Worm (Caenorhabditis elegans) whole organism, L4/young adult: ENCODE measurements around the gene T14G12.12.

Source experiments
- W03F9.2 ChIP-seq: fragments of 150-350 bp; optimal IDR thresholded peaks from 2 replicates; lab custom pipeline; 2014; ENCODE audit warnings: missing biosample characterization, missing genetic modification characterization
- dao-5 ChIP-seq: sonication (generic microtip); optimal IDR thresholded peaks from 2 replicates; lab custom pipeline; 2016; ENCODE audit warnings: missing genotype, missing genetic modification characterization, moderate library complexity, missing compliant biosample characterization
- him-1 ChIP-seq: sonication (generic microtip); optimal IDR thresholded peaks from 2 replicates; lab custom pipeline; 2016; ENCODE audit warnings: missing genotype, missing genetic modification reagents, missing genetic modification characterization, missing compliant biosample characterization

- TF ChIP-seq W03F9.2 (tag; lab: Kevin White, UChicago), result no peak
- no peak for TF ChIP-seq him-1
- no peak for TF ChIP-seq dao-5 (tag; lab: Kevin White, UChicago)
Observed at ce11 chrX:3807166-3807565, 48.9 kb upstream of the T14G12.12 start, which contains the start of gene F35A5.1.
